Worm (Caenorhabditis elegans) whole organism, L2 larva: ENCODE measurements around the gene sqv-8.

Source experiments
- crh-2 ChIP-seq: sonication (generic microtip); optimal IDR thresholded peaks from 2 replicates; lab custom pipeline; 2017; ENCODE audit warnings: missing biosample characterization, missing genetic modification characterization
- lsy-2 ChIP-seq, 2 experiments: fragments of 150-350 bp in 1 of 2; sonication (generic microtip) in 1 of 2; optimal IDR thresholded peaks; 2 replicates each; lab custom pipeline; 2014 to 2017; ENCODE audit warnings: missing biosample characterization in 2 of 2, missing genetic modification characterization in 2 of 2
- sma-9 ChIP-seq, 2 experiments: fragments of 150-350 bp in 1 of 2; sonication (generic microtip) in 1 of 2; optimal IDR thresholded peaks; 2 replicates each; lab custom pipeline; 2014 to 2016; ENCODE audit warnings: missing genetic modification characterization in 2 of 2, mild to moderate bottlenecking in 1 of 2, missing biosample characterization in 1 of 2, missing compliant biosample characterization in 1 of 2, missing genetic modification reagents in 1 of 2, moderate library complexity in 1 of 2
- unc-62 ChIP-seq: fragments of 150-350 bp; optimal IDR thresholded peaks from 2 replicates; lab custom pipeline; 2014; ENCODE audit warnings: missing biosample characterization, missing genetic modification reagents, missing genetic modification characterization
- zag-1 ChIP-seq: fragments of 150-350 bp; optimal IDR thresholded peaks from 2 replicates; lab custom pipeline; 2014; ENCODE audit warnings: missing biosample characterization, missing genetic modification characterization

Gene sqv-8

DNA sequence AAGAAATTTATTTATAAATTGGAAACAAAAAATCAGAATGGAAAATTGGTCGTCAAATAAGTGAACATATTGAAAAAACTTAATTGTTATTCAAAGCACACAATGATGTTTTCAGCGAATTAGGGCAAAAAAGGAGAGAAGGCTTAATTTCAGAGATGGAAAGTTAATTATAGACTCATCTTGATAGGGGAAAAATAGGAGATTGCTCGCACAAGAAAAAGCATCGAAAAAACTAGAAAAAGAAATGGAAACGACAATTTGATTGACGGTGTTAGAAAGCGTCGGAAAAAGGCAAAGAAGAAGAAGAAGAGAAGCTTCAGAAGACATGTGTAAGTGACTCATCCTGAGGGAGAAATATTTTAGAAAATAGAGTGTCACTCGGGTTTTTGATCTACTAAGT is 49.2 kb downstream of the sqv-8 start:
- TF ChIP-seq unc-62 (GFP tag; lab: Kevin White, UChicago), result no peak
- TF ChIP-seq crh-2 (tag; lab: Kevin White, UChicago), result no peak
- peak in 1 of 2 experiments; percentile 30 for TF ChIP-seq lsy-2 (tag; optimal IDR thresholded peaks at IDR 0.05; lab: Kevin White, UChicago)
- peak; percentile 15 for TF ChIP-seq sma-9 (GFP tag; optimal IDR thresholded peaks at IDR 0.05; lab: Kevin White, UChicago)
- TF ChIP-seq sma-9 (tag; optimal IDR thresholded peaks at IDR 0.05; lab: Kevin White, UChicago), result no peak
- TF ChIP-seq zag-1 (tag; lab: Kevin White, UChicago), result peak; percentile 7
